Worm (Caenorhabditis elegans) whole organism, L3 larva: ENCODE measurements around the gene Y41C4A.9.

Experiments
- fkh-2 ChIP-seq: fragments of 150-350 bp; optimal IDR thresholded peaks from 2 replicates; lab custom pipeline; 2014; ENCODE audit warnings: missing biosample characterization, missing genetic modification reagents, missing genetic modification characterization
- nhr-43 ChIP-seq: sonication (generic microtip); optimal IDR thresholded peaks from 2 replicates; lab custom pipeline; 2016; ENCODE audit warnings: mild to moderate bottlenecking, missing genetic modification characterization, missing compliant biosample characterization; ENCODE audit not compliant: poor library complexity, severe bottlenecking
- pha-4 ChIP-seq: fragments of 150-350 bp; optimal IDR thresholded peaks from 2 replicates; lab custom pipeline; 2014; ENCODE audit warnings: missing biosample characterization, missing genetic modification reagents, missing genetic modification characterization
- ztf-11 ChIP-seq: fragments of 150-350 bp; optimal IDR thresholded peaks from 2 replicates; lab custom pipeline; 2014; ENCODE audit warnings: missing biosample characterization, missing genetic modification characterization
- ztf-4 ChIP-seq: fragments of 150-350 bp; optimal IDR thresholded peaks from 2 replicates; lab custom pipeline; 2014; ENCODE audit warnings: missing biosample characterization, missing genetic modification characterization

- TF ChIP-seq fkh-2 (no peak), ztf-4 (no peak), pha-4 (tag; lab: Kevin White, UChicago) (no peak), ztf-11 (no peak), nhr-43 (no peak)
Observed at ce11 chrIII:11699959-11700358, 18.5 kb downstream of the Y41C4A.9 start, which contains the start of gene pqn-84.
